Worm (Caenorhabditis elegans): ENCODE measurements around the gene rad-50.

rad-50 gene

DNA sequence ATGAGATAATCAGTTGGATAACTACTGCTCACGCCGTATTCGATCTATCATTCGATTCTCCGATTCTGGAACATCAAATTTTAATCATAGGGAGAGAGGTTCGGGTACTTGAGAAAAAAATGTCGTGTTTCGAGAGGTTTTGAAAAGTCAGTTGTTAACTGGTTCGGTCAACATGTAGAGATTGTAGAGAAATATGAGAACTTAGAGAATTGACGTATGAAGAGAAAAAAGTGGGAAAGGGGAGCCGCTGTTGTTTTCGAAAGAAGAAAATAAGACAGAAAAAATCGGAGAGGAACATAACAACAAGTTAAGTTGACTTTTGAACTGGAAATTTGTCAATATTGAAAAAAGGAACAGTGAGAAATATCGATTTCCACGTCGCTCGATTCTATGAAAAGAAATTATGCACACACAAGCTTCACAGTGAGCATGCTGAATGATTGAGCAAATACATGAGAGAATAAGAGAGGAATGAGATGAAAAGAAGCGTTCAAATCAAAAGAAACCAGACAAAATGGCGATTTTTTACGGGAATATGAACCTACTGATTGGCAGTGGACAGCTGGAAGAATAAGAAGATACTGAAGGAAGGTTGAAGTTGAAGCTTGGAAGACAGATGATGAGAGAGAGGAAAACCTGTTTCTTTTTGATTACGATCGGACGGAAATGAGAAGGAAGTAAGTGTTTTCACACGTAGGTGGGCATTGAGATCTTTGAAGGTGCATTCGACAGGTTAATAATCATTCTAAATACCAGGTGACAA is at the start of gene rad-50, which contains the start of the genes T04H1.13 and slfl-5:
Gene rad-50, plus strand, starts transcription at position 667 of the 763 bp plus-strand sequence.
Gene T04H1.13, minus strand, starts transcription at position 51 of the 763 bp plus-strand sequence.
Gene slfl-5, minus strand, starts transcription at position 65 of the 763 bp plus-strand sequence.
- TF ChIP-seq nhr-25 (tag; optimal IDR thresholded peaks at IDR 0.05; ENCODE audit: borderline replicate concordance, insufficient read depth) (no peak), pha-4 (GFP tag; IDR thresholded peaks at IDR 0.05) (no peak), pha-4 (tag; optimal IDR thresholded peaks at IDR 0.05) (peak; percentile 81), lin-1 (GFP tag; IDR thresholded peaks at IDR 0.05) (0 out of 2 replicates have a peak, but pooled peaks have one; percentile 25), unc-62 (GFP tag; optimal IDR thresholded peaks at IDR 0.05 in 1 of 2) (peak in 1 of 2 experiments; percentile 8), unc-62 (tag; optimal IDR thresholded peaks at IDR 0.05) (no peak), aly-2 (tag; optimal IDR thresholded peaks at IDR 0.05) (no peak), daf-16 (GFP tag; optimal IDR thresholded peaks at IDR 0.05) (peak in 1 of 2 experiments; percentile 69), daf-16 (tag; optimal IDR thresholded peaks at IDR 0.05) (no peak), tra-1 (GFP tag; IDR thresholded peaks at IDR 0.05) (0 out of 2 replicates have a peak, but pooled peaks have one; percentile 27), dmd-6 (GFP tag; IDR thresholded peaks at IDR 0.05) (peak; percentile 70)

DNA sequence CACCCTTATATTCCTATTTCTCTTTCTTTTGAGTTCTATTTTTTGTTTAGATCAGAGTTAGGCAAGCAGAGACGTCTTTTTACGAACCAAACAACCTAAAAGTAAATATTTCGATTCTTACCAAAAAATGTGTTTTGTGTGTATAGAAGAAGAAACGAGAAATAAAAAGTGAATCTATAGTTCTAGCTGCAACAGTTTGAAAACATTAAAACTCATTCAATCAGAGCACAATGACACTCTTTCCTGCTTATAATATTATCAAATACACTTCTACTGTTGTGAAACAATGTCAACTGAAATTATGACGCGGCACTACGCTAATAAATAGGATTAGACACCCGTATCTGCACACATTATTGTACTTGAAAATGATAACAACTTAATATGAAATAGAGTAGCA is 49.6 kb upstream of the rad-50 start, which contains the start of gene ZK836.3:
Gene ZK836.3, minus strand, starts transcription at position 101 of the 400 bp plus-strand sequence.
- TF ChIP-seq nhr-77 (tag; optimal IDR thresholded peaks at IDR 0.05) (no peak), nhr-42 (GFP tag; IDR thresholded peaks at IDR 0.05) (no peak), lin-39 (tag; optimal IDR thresholded peaks at IDR 0.05) (no peak), Y5F2A.4 (GFP tag; optimal IDR thresholded peaks at IDR 0.05) (no peak), skn-1 (tag; optimal IDR thresholded peaks at IDR 0.05) (no peak), ceh-82 (tag; optimal IDR thresholded peaks at IDR 0.05) (no peak), ceh-62 (tag; optimal IDR thresholded peaks at IDR 0.05) (no peak), madf-9 (GFP tag; conservative IDR thresholded peaks at IDR 0.05) (no peak), zfp-2 (tag; optimal IDR thresholded peaks at IDR 0.05) (no peak), vab-7 (GFP tag; IDR thresholded peaks at IDR 0.05) (no peak), mes-2 (tag; optimal IDR thresholded peaks at IDR 0.05; ENCODE audit: poor library complexity, severe bottlenecking) (no peak), ztf-7 (tag; optimal IDR thresholded peaks at IDR 0.05) (no peak), fkh-10 (GFP tag; optimal IDR thresholded peaks at IDR 0.05) (no peak), mdt-29 (GFP tag; IDR thresholded peaks at IDR 0.05) (no peak), ceh-20 (GFP tag; IDR thresholded peaks at IDR 0.05) (no peak), lim-7 (GFP tag; IDR thresholded peaks at IDR 0.05) (no peak), unc-62 (GFP tag; optimal IDR thresholded peaks at IDR 0.05 in 1 of 2) (no peak), unc-62 (tag; optimal IDR thresholded peaks at IDR 0.05) (no peak)

DNA sequence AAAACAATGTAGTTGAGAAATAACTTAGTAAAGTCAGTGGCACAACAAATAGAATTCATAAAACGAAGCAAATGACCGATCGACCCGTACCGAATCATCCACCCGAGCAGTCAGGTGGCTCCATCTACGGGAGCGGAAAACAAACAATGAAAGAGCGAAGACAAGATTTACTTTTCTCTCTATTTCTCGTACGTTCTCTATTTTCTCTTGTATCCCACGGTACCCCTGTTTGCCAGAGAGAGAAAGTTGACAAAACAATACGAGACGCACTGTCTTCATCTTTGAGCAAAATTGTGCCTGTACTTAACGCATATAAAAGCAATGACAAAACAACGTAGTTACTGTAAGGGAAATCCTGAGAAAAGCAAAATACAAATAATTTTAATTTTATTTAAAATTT is 48.8 kb upstream of the rad-50 start:
- TF ChIP-seq php-3 (GFP tag; IDR thresholded peaks at IDR 0.05), result no peak
- no peak for TF ChIP-seq dve-1 (tag; optimal IDR thresholded peaks at IDR 0.05; ENCODE audit: insufficient read depth)
- TF ChIP-seq madf-5 (GFP tag; IDR thresholded peaks at IDR 0.05), result no peak
- TF ChIP-seq lim-7 (GFP tag; IDR thresholded peaks at IDR 0.05), result no peak
- no peak for TF ChIP-seq nhr-76 (tag; optimal IDR thresholded peaks at IDR 0.05)
- TF ChIP-seq dmd-9 (GFP tag; IDR thresholded peaks at IDR 0.05), result no peak

DNA sequence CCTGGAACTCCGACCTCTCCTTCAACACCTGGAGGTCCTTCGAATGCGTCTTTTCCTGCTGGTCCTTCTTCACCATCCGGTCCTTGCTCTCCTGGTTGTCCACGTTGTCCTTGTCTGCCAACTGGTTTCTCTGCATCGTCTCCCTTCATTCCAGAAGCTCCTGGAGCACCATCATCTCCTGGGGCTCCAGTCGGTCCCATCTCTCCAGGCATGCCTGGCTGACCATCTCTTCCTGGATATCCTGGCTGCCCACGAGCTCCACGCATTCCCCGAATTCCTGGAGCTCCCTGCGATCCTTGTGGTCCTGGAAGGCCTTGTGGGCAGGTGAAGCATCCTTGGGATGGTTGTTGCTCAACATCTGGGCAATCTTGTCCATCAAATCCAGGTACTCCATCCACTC is 47.7 kb upstream of the rad-50 start:
- TF ChIP-seq dmd-8 (GFP tag; IDR thresholded peaks at IDR 0.05) (0 out of 2 replicates have a peak, but pooled peaks have one; percentile 11), ZK337.2 (GFP tag; IDR thresholded peaks at IDR 0.05) (no peak), mep-1 (tag; optimal IDR thresholded peaks at IDR 0.05) (no peak), lin-15B (tag; optimal IDR thresholded peaks at IDR 0.05) (no peak), unc-130 (GFP tag; optimal IDR thresholded peaks at IDR 0.05) (no peak), set-16 (GFP tag; IDR thresholded peaks at IDR 0.05) (peak; percentile 88), mdl-1 (tag; optimal IDR thresholded peaks at IDR 0.05) (no peak), saeg-2 (GFP tag; IDR thresholded peaks at IDR 0.05) (no peak), unc-62 (GFP tag; optimal IDR thresholded peaks at IDR 0.05 in 1 of 2) (peak in 1 of 2 experiments; percentile 61), unc-62 (tag; optimal IDR thresholded peaks at IDR 0.05) (no peak), T26A8.4 (GFP tag; IDR thresholded peaks at IDR 0.05) (no peak), arid-1 (GFP tag; conservative IDR thresholded peaks at IDR 0.05) (no peak), nhr-76 (tag; optimal IDR thresholded peaks at IDR 0.05) (no peak), F49E8.2 (tag; optimal IDR thresholded peaks at IDR 0.05; ENCODE audit: borderline replicate concordance) (no peak), pha-4 (GFP tag; IDR thresholded peaks at IDR 0.05) (no peak), pha-4 (tag; optimal IDR thresholded peaks at IDR 0.05) (no peak), aha-1 (tag) (peak; percentile 25), nhr-6 (tag; optimal IDR thresholded peaks at IDR 0.05) (no peak), F37D6.2 (tag; optimal IDR thresholded peaks at IDR 0.05) (no peak)
